Worm (Caenorhabditis elegans) whole organism, midembryonic: ENCODE data around the gene ZK1127.12.

Source experiments
- T22C8.4 ChIP-seq: fragments of 200-800 bp; sonication (Bioruptor generic); IDR thresholded peaks from 2 replicates; pipeline ENCODE4 v1.3.6; 2022; ENCODE audit warnings: missing genetic modification characterization, missing compliant biosample characterization
- cog-1 ChIP-seq: sonication (generic microtip); optimal IDR thresholded peaks from 2 replicates; lab custom pipeline; 2016; ENCODE audit warnings: missing genetic modification characterization, missing compliant biosample characterization
- flt-1 ChIP-seq: fragments of 200-800 bp; sonication (Bioruptor generic); IDR thresholded peaks from 2 replicates; pipeline ENCODE4 v1.3.6; 2022; ENCODE audit warnings: missing genetic modification characterization, missing compliant biosample characterization
- klf-2 ChIP-seq: fragments of 200-800 bp; sonication (Bioruptor generic); conservative IDR thresholded peaks from 2 replicates; pipeline ENCODE4 v1.3.6; 2022; ENCODE audit warnings: missing genetic modification reagents, missing genetic modification characterization, missing compliant biosample characterization
- ref-1 ChIP-seq: fragments of 200-800 bp; sonication (Bioruptor generic); conservative IDR thresholded peaks from 2 replicates; pipeline ENCODE4 v1.3.6; 2022; ENCODE audit warnings: missing genetic modification reagents, missing genetic modification characterization, missing compliant biosample characterization
- tab-1 ChIP-seq: fragments of 200-800 bp; sonication (Bioruptor generic); IDR thresholded peaks from 2 replicates; pipeline ENCODE4 v1.3.6; 2022; ENCODE audit warnings: missing genetic modification characterization, missing compliant biosample characterization
- ztf-23 ChIP-seq: fragments of 200-800 bp; sonication (Bioruptor generic); IDR thresholded peaks from 2 replicates; pipeline ENCODE4 v1.3.6; 2022; ENCODE audit warnings: missing genetic modification reagents, missing genetic modification characterization, missing compliant biosample characterization
- ztf-29 ChIP-seq: fragments of 200-800 bp; sonication (Bioruptor generic); IDR thresholded peaks from 2 replicates; pipeline ENCODE4 v1.3.6; 2022; ENCODE audit warnings: missing genetic modification reagents, missing genetic modification characterization, missing compliant biosample characterization

- no peak for TF ChIP-seq klf-2
- TF ChIP-seq ref-1 (GFP tag; lab: Robert Waterston, UW), result no peak
- no peak for TF ChIP-seq tab-1 (GFP tag; lab: Robert Waterston, UW)
- TF ChIP-seq ztf-29 (GFP tag; lab: Robert Waterston, UW), result 0 out of 2 replicates have a peak, but pooled peaks have one; percentile 41
- peak; percentile 77 for TF ChIP-seq flt-1
- no peak; the same call in 1 of the 2 replicates for TF ChIP-seq ztf-23 (GFP tag; lab: Robert Waterston, UW)
- TF ChIP-seq cog-1 (tag; lab: Kevin White, UChicago), result peak; percentile 74
- TF ChIP-seq T22C8.4 (GFP tag; lab: Robert Waterston, UW), result no peak
Measured at ce11 chrII:7072590-7073536, 21.0 kb downstream of the ZK1127.12 start.
